Fruit fly (Drosophila melanogaster): ENCODE data around the gene CG34277.

CG34277 gene

dm6 chr3R:5361681-5362319, 7.5 kb upstream of the CG34277 start (continued):
- TF ChIP-seq CG9876 (GFP tag; optimal IDR thresholded peaks at IDR 0.05) (peak; percentile 74), vvl (GFP tag; IDR thresholded peaks at IDR 0.05) (peak; percentile 92), Usf (GFP tag; optimal IDR thresholded peaks at IDR 0.05) (peak; percentile 46), CG4730 (GFP tag; IDR thresholded peaks at IDR 0.05) (peak; percentile 75), kay (GFP tag; optimal IDR thresholded peaks at IDR 0.05) (peak; percentile 85), mirr (GFP tag; optimal IDR thresholded peaks at IDR 0.05) (no peak), pb (GFP tag; optimal IDR thresholded peaks at IDR 0.05) (peak; percentile 77), NC2β (GFP tag; optimal IDR thresholded peaks at IDR 0.05) (peak; percentile 58), Hmr (GFP tag; optimal IDR thresholded peaks at IDR 0.05) (peak; percentile 82), toy (GFP tag; IDR thresholded peaks at IDR 0.05) (peak; percentile 64; the same call in 1 of the 2 replicates), Hr78 (GFP tag; optimal IDR thresholded peaks at IDR 0.05) (peak in 1 of 2 experiments; percentile 84), cas (GFP tag; IDR thresholded peaks at IDR 0.05) (peak; percentile 65), CG8388 (GFP tag; optimal IDR thresholded peaks at IDR 0.05) (peak; percentile 68), CG10543 (GFP tag; optimal IDR thresholded peaks at IDR 0.05) (peak; percentile 28), Gug (GFP tag; IDR thresholded peaks at IDR 0.05) (peak; percentile 83), btn (GFP tag; optimal IDR thresholded peaks at IDR 0.05) (peak; percentile 60), croc (GFP tag; conservative IDR thresholded peaks at IDR 0.05) (peak; percentile 52), hkb (optimal IDR thresholded peaks at IDR 0.05) (no peak), hkb (GFP tag; IDR thresholded peaks at IDR 0.05) (peak; percentile 90), CG6175 (GFP tag; IDR thresholded peaks at IDR 0.05) (0 out of 3 replicates have a peak, but pooled peaks have one; percentile 68), CG11085 (GFP tag; IDR thresholded peaks at IDR 0.05) (peak; percentile 68), Oaz (GFP tag; IDR thresholded peaks at IDR 0.05) (peak; percentile 64), seq (GFP tag; IDR thresholded peaks at IDR 0.05) (peak; percentile 73), abd-A (tag; optimal IDR thresholded peaks at IDR 0.05) (no peak), CG5953 (GFP tag; IDR thresholded peaks at IDR 0.05) (peak; percentile 71), CG31388 (GFP tag; optimal IDR thresholded peaks at IDR 0.05) (peak; percentile 17), Tbp (GFP tag; optimal IDR thresholded peaks at IDR 0.05) (no peak), CG6654 (GFP tag; optimal IDR thresholded peaks at IDR 0.05) (peak; percentile 55), run (tag; optimal IDR thresholded peaks at IDR 0.05) (peak; percentile 63), sc (optimal IDR thresholded peaks at IDR 0.05) (no peak), sc (GFP tag; optimal IDR thresholded peaks at IDR 0.05) (peak; percentile 42), CG2199 (GFP tag; IDR thresholded peaks at IDR 0.05) (0 out of 3 replicates have a peak, but pooled peaks have one; percentile 60), da (GFP tag; optimal IDR thresholded peaks at IDR 0.05) (no peak), dimm (GFP tag; IDR thresholded peaks at IDR 0.05) (peak; percentile 61; the same call in 1 of the 2 replicates), CG9215 (GFP tag; IDR thresholded peaks at IDR 0.05) (peak; percentile 61; the same call in 1 of the 2 replicates), CG13894 (tag; optimal IDR thresholded peaks at IDR 0.05) (peak; percentile 65), unc-4 (GFP tag; IDR thresholded peaks at IDR 0.05; ENCODE audit: partially characterized antibody) (no peak), CG7357 (GFP tag; IDR thresholded peaks at IDR 0.05) (peak; percentile 70; the same call in 2 of the 3 replicates), TFAM (GFP tag; optimal IDR thresholded peaks at IDR 0.05) (no peak), MESR4 (GFP tag; optimal IDR thresholded peaks at IDR 0.05) (no peak), danr (GFP tag; IDR thresholded peaks at IDR 0.05) (peak; percentile 74), kah (GFP tag; optimal IDR thresholded peaks at IDR 0.05) (no peak), Abd-B (GFP tag; optimal IDR thresholded peaks at IDR 0.05) (peak; percentile 68), CG12104 (GFP tag; optimal IDR thresholded peaks at IDR 0.05) (peak; percentile 18), ken (GFP tag; IDR thresholded peaks at IDR 0.05) (peak; percentile 88), pfk (GFP tag; optimal IDR thresholded peaks at IDR 0.05) (no peak), CG7987 (GFP tag; optimal IDR thresholded peaks at IDR 0.05) (peak; percentile 70), Fer1 (GFP tag; optimal IDR thresholded peaks at IDR 0.05) (peak; percentile 83), insv (GFP tag; optimal IDR thresholded peaks at IDR 0.05) (no peak), CG5180 (GFP tag; optimal IDR thresholded peaks at IDR 0.05) (no peak), p53 (GFP tag; optimal IDR thresholded peaks at IDR 0.05) (peak; percentile 35)
